Worm (Caenorhabditis elegans) whole organism, mixed stage, embryonic: ENCODE results near the gene F57C7.4.

Experiments
- nhr-2 ChIP-seq: fragments of 150-350 bp; optimal IDR thresholded peaks from 2 replicates; lab custom pipeline; 2014; ENCODE audit warnings: missing biosample characterization, missing genetic modification characterization
- nhr-237 ChIP-seq: fragments of 150-350 bp; optimal IDR thresholded peaks from 2 replicates; lab custom pipeline; 2014; ENCODE audit warnings: missing biosample characterization, missing genetic modification characterization
- nhr-28 ChIP-seq: fragments of 150-350 bp; optimal IDR thresholded peaks from 2 replicates; lab custom pipeline; 2014; ENCODE audit warnings: missing biosample characterization, missing genetic modification characterization
- snpc-4 ChIP-seq: fragments of 150-350 bp; optimal IDR thresholded peaks from 2 replicates; lab custom pipeline; 2014; ENCODE audit warnings: missing biosample characterization, missing genetic modification characterization
- ztf-11 ChIP-seq: fragments of 150-350 bp; optimal IDR thresholded peaks from 2 replicates; lab custom pipeline; 2014; ENCODE audit warnings: missing biosample characterization, missing genetic modification characterization

- TF ChIP-seq nhr-28 (tag; lab: Kevin White, UChicago), result no peak
- TF ChIP-seq nhr-2 (tag; lab: Kevin White, UChicago), result no peak
- no peak for TF ChIP-seq nhr-237 (tag; lab: Kevin White, UChicago)
- no peak for TF ChIP-seq ztf-11 (tag; lab: Kevin White, UChicago)
- TF ChIP-seq snpc-4 (tag; lab: Kevin White, UChicago), result no peak
These were observed 46.2 kb upstream of the F57C7.4 start, which contains the start of gene daf-12 for ce11 chrX:10635608-10636007.
